Worm (Caenorhabditis elegans) whole organism, young adult: ENCODE data around the gene F58D2.3.

Source experiments
- B0019.2 ChIP-seq: fragments of 200-800 bp; sonication (Bioruptor generic); conservative IDR thresholded peaks from 2 replicates; pipeline ENCODE4 v1.3.6; 2022; ENCODE audit warnings: missing genetic modification reagents, missing genetic modification characterization, missing compliant biosample characterization
- F39B2.1 ChIP-seq: fragments of 200-800 bp; sonication (Bioruptor generic); IDR thresholded peaks from 2 replicates; pipeline ENCODE4 v1.3.6; 2022; ENCODE audit warnings: missing genetic modification reagents, missing genetic modification characterization, missing compliant biosample characterization
- F57A8.1 ChIP-seq: fragments of 200-800 bp; sonication (Bioruptor generic); optimal IDR thresholded peaks from 2 replicates; lab custom pipeline; 2018; ENCODE audit warnings: mild to moderate bottlenecking, missing genetic modification characterization, moderate library complexity, missing compliant biosample characterization
- F57C9.4 ChIP-seq: sonication (generic microtip); optimal IDR thresholded peaks from 2 replicates; lab custom pipeline; 2017; ENCODE audit warnings: mild to moderate bottlenecking, missing genetic modification characterization, missing compliant biosample characterization
- K11D2.4 ChIP-seq: fragments of 200-800 bp; sonication (Bioruptor generic); IDR thresholded peaks from 2 replicates; pipeline ENCODE4 v1.3.6; 2022; ENCODE audit warnings: missing genetic modification reagents, missing genetic modification characterization, missing compliant biosample characterization
- T26A5.8 ChIP-seq: sonication (generic microtip); optimal IDR thresholded peaks from 2 replicates; lab custom pipeline; 2016; ENCODE audit warnings: missing genetic modification characterization, missing compliant biosample characterization
- Y53F4B.3 ChIP-seq: fragments of 200-800 bp; sonication (Bioruptor generic); IDR thresholded peaks from 2 replicates; pipeline ENCODE4 v1.3.6; 2022; ENCODE audit warnings: missing genetic modification reagents, missing genetic modification characterization, missing compliant biosample characterization
- Y67H2A.10 ChIP-seq: fragments of 200-800 bp; sonication (Bioruptor generic); conservative IDR thresholded peaks from 2 replicates; pipeline ENCODE4 v1.3.6; 2022; ENCODE audit warnings: missing genetic modification reagents, missing genetic modification characterization, missing compliant biosample characterization
- Y79H2A.3 ChIP-seq: fragments of 200-800 bp; sonication (Bioruptor generic); conservative IDR thresholded peaks from 2 replicates; pipeline ENCODE4 v1.3.6; 2022; ENCODE audit warnings: missing genetic modification reagents, missing genetic modification characterization, missing compliant biosample characterization
- atf-7 ChIP-seq: sonication (generic microtip); optimal IDR thresholded peaks from 2 replicates; lab custom pipeline; 2017; ENCODE audit warnings: mild to moderate bottlenecking, missing genetic modification characterization, missing compliant biosample characterization
- cebp-1 ChIP-seq, 2 experiments: fragments of 200-800 bp in 1 of 2; sonication (Bioruptor generic) in 1 of 2; sonication (generic microtip) in 1 of 2; IDR thresholded peaks in 1 of 2; optimal IDR thresholded peaks in 1 of 2; 2 replicates each; pipeline versions ENCODE4 v1.3.6 to Lab custom; 2017 to 2022; ENCODE audit warnings: missing compliant biosample characterization in 2 of 2, missing genetic modification characterization in 2 of 2, mild to moderate bottlenecking in 1 of 2, missing genetic modification reagents in 1 of 2, moderate library complexity in 1 of 2
- efl-1 ChIP-seq: fragments of 150-350 bp; optimal IDR thresholded peaks from 2 replicates; lab custom pipeline; 2014; ENCODE audit warnings: missing biosample characterization, missing genetic modification reagents, missing genetic modification characterization
- egl-18 ChIP-seq: fragments of 200-800 bp; sonication (Bioruptor generic); IDR thresholded peaks from 2 replicates; pipeline ENCODE4 v1.3.6; 2022; ENCODE audit warnings: missing genetic modification reagents, missing genetic modification characterization, missing compliant biosample characterization
- him-1 ChIP-seq: sonication (generic microtip); optimal IDR thresholded peaks from 2 replicates; lab custom pipeline; 2016; ENCODE audit warnings: missing genotype, missing genetic modification reagents, missing genetic modification characterization, missing compliant biosample characterization
- hmg-1.2 ChIP-seq: fragments of 200-800 bp; sonication (Bioruptor generic); IDR thresholded peaks from 2 replicates; pipeline ENCODE4 v1.3.6; 2022; ENCODE audit warnings: missing genetic modification reagents, missing genetic modification characterization, missing compliant biosample characterization
- hsf-1 ChIP-seq: fragments of 200-800 bp; sonication (Bioruptor generic); IDR thresholded peaks from 2 replicates; pipeline ENCODE4 v1.3.6; 2022; ENCODE audit warnings: missing genetic modification reagents, missing genetic modification characterization, missing compliant biosample characterization
- lsl-1 ChIP-seq: fragments of 200-800 bp; sonication (Bioruptor generic); optimal IDR thresholded peaks from 2 replicates; lab custom pipeline; 2018; ENCODE audit warnings: mild to moderate bottlenecking, missing genetic modification characterization, moderate library complexity, missing compliant biosample characterization
- mcd-1 ChIP-seq: fragments of 200-800 bp; sonication (Bioruptor generic); IDR thresholded peaks from 2 replicates; pipeline ENCODE4 v1.3.6; 2022; ENCODE audit warnings: missing genetic modification reagents, missing genetic modification characterization, missing compliant biosample characterization
- nfya-2 ChIP-seq: fragments of 200-800 bp; sonication (Bioruptor generic); IDR thresholded peaks from 2 replicates; pipeline ENCODE4 v1.3.6; 2022; ENCODE audit warnings: missing genetic modification reagents, missing genetic modification characterization, missing compliant biosample characterization
- nhr-80 ChIP-seq: sonication (generic microtip); optimal IDR thresholded peaks from 2 replicates; lab custom pipeline; 2016; ENCODE audit warnings: missing genetic modification characterization, missing compliant biosample characterization
- rcor-1 ChIP-seq: fragments of 200-800 bp; sonication (Bioruptor generic); IDR thresholded peaks from 2 replicates; pipeline ENCODE4 v1.3.6; 2022; ENCODE audit warnings: missing genetic modification reagents, missing genetic modification characterization, missing compliant biosample characterization
- rec-8 ChIP-seq, 2 experiments: sonication (generic microtip); optimal IDR thresholded peaks; 2 replicates each; lab custom pipeline; 2016; ENCODE audit warnings: mild to moderate bottlenecking in 2 of 2, missing genetic modification characterization in 2 of 2, missing genetic modification reagents in 2 of 2, missing genotype in 2 of 2, missing biosample characterization in 1 of 2, missing compliant biosample characterization in 1 of 2, moderate library complexity in 1 of 2
- snpc-3.4 ChIP-seq: sonication (generic microtip); optimal IDR thresholded peaks from 2 replicates; lab custom pipeline; 2017; ENCODE audit warnings: missing genetic modification characterization, mild to moderate bottlenecking, missing compliant biosample characterization, antibody characterized with exemption, moderate library complexity, missing genotype, missing genetic modification reagents
- sptf-2 ChIP-seq: fragments of 200-800 bp; sonication (Bioruptor generic); optimal IDR thresholded peaks from 2 replicates; lab custom pipeline; 2018; ENCODE audit warnings: mild to moderate bottlenecking, missing genetic modification characterization, missing compliant biosample characterization
- tbx-9 ChIP-seq: sonication (generic microtip); optimal IDR thresholded peaks from 2 replicates; lab custom pipeline; 2016; ENCODE audit warnings: borderline replicate concordance, missing genetic modification characterization, inconsistent platforms, missing compliant biosample characterization
- ztf-22 ChIP-seq: fragments of 200-800 bp; sonication (Bioruptor generic); optimal IDR thresholded peaks from 2 replicates; lab custom pipeline; 2018; ENCODE audit warnings: mild to moderate bottlenecking, missing genetic modification characterization, moderate library complexity, missing compliant biosample characterization
- ztf-25 ChIP-seq: fragments of 200-800 bp; sonication (Bioruptor generic); IDR thresholded peaks from 2 replicates; pipeline ENCODE4 v1.3.6; 2022; ENCODE audit warnings: missing genetic modification reagents, missing genetic modification characterization, missing compliant biosample characterization
- ztf-26 ChIP-seq: sonication (generic microtip); optimal IDR thresholded peaks from 2 replicates; lab custom pipeline; 2017; ENCODE audit warnings: missing genetic modification characterization, missing compliant biosample characterization
- ztf-3 ChIP-seq: fragments of 200-800 bp; sonication (Bioruptor generic); optimal IDR thresholded peaks from 2 replicates; lab custom pipeline; 2018; ENCODE audit warnings: mild to moderate bottlenecking, missing genetic modification characterization, missing compliant biosample characterization

Gene F58D2.3

DNA sequence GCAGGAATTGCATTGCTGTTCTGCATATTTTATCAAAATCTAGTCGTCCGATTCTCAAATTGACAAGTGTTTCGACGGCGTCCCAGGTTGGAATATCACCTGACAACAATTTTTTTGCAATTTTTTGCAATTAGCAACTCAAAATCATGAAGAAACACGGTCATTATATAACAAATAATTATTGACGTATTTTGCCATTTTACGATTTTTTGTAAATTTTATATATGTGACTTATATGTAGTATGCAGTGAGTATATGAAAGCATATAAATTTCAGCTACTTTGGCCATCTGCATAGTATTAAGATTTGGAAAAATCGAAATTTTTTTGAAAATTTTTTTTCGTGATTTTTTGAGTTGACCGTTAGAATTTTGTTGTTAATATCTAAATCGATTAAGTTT lies at the start of gene F58D2.3:
Gene F58D2.3 (minus strand): TSS at position 101 of the 400 bp plus-strand sequence.
- TF ChIP-seq rcor-1 (GFP tag; lab: Robert Waterston, UW) (no peak), F57C9.4 (tag; lab: Kevin White, UChicago) (no peak), atf-7 (no peak)

DNA sequence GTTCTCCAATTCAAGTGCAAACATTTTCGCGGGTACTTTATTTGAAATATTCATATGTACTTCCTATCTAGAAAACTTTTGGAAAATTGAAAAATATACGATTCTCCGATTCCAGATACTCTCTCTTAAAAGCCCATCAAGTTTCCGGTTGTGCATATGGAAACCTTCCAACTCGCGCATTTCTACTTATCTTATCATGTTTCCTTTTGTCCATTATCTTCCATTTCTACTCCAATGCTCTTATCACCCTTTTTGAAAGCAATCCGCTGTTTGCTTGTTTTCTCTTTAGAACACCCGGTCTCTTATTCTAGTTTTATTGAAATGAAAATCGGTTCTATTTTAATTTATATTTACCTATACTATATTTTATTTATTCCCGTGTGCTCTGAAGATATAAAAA lies 41.0 kb upstream of the F58D2.3 start, which contains the start of gene C48D1.5:
Gene C48D1.5 (plus strand): TSS at position 301 of the 400 bp plus-strand sequence.
- no peak for TF ChIP-seq egl-18 (GFP tag; lab: Robert Waterston, UW)
- no peak for TF ChIP-seq F57A8.1
- no peak for TF ChIP-seq K11D2.4 (GFP tag; lab: Robert Waterston, UW)

DNA sequence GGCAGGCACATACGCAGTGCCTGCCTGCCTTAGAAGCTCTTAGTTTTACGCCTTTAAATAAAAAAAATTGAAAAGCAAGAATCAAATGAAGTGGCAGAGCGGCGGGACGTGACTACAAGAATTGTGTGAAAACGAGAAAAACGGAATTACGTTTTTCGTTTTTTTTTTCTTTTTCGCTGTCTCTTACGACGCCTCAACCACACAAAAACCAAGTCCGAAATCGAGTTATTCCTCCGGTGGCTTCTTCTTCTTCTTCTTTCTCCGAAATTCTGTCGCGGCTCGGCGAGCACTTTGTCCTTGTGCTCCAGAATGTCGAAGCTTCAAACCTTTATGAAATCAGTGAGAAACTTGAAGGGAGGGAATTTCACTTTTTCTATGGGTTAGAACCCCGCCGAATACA lies 40.0 kb upstream of the F58D2.3 start:
- TF ChIP-seq F39B2.1 (GFP tag; lab: Robert Waterston, UW) (no peak), cebp-1 (GFP tag; IDR thresholded peaks at IDR 0.05; lab: Robert Waterston, UW) (no peak), cebp-1 (tag; optimal IDR thresholded peaks at IDR 0.05; lab: Kevin White, UChicago) (no peak), efl-1 (GFP tag; lab: Kevin White, UChicago) (no peak), rec-8 (tag; optimal IDR thresholded peaks at IDR 0.05; lab: Kevin White, UChicago) (no peak), hsf-1 (no peak), snpc-3.4 (tag; lab: Kevin White, UChicago) (no peak), Y79H2A.3 (GFP tag; lab: Robert Waterston, UW) (no peak), sptf-2 (GFP tag; lab: Kevin White, UChicago) (no peak), T26A5.8 (tag; lab: Kevin White, UChicago) (no peak)

DNA sequence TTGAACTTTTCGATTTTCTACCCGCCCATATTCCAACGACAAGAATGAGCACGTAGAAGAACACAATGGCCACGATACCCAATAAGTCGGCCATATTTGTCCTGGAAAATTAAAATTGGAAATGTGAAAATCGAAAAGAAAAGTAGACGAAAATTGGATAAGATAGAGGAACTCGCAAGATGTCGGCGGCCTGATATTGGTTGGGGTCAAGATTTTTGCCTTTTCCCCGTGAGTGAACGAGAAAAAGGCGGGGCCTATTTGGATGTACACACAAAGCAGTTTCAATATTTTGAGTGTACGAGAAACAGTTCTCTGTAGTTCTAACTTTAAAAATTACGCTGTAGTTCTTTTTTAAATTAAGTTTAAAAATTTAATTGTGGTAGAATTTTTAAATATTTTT lies 33.8 kb upstream of the F58D2.3 start, which contains the start of gene cho-1:
Gene cho-1 (minus strand): TSS at position 101 of the 400 bp plus-strand sequence.
- TF ChIP-seq Y53F4B.3, result no peak
- no peak for TF ChIP-seq nfya-2 (GFP tag; lab: Robert Waterston, UW)
- no peak for TF ChIP-seq nhr-80 (tag; lab: Kevin White, UChicago)
- TF ChIP-seq ztf-22 (GFP tag; lab: Kevin White, UChicago), result no peak

- TF ChIP-seq him-1 (tag; lab: Kevin White, UChicago) (no peak), B0019.2 (GFP tag; lab: Robert Waterston, UW) (no peak), ztf-26 (no peak), hmg-1.2 (GFP tag; lab: Robert Waterston, UW) (no peak), ztf-3 (no peak), Y67H2A.10 (GFP tag; lab: Robert Waterston, UW) (no peak), nhr-80 (tag; lab: Kevin White, UChicago) (no peak), ztf-25 (no peak), lsl-1 (GFP tag; lab: Kevin White, UChicago) (no peak), rec-8 (tag; optimal IDR thresholded peaks at IDR 0.05; lab: Kevin White, UChicago) (no peak)
These were observed 28.9 kb upstream of the F58D2.3 start, which contains the start of gene C48D1.9 for ce11 chrIV:13209566-13209965. C48D1.9 (minus strand) TSS chrIV:13209666.

DNA sequence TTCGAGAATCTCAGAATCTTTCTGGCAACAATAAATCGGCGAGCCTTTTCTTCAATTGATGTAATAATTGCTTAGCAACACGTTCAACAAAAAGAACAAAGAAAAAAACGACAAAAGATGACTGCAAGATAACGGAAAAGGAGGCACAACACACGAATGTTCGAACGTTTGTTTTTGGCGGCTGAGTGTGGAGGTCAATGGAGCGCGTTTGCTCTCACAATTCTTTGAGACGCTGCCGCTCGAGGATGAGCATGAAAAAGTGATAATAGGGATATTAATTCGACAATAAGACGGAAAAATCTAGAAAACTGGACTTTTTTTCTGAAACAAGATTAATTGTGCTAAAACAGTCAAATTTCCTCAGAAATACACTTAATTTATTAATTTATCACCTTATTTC lies 25.3 kb upstream of the F58D2.3 start:
- TF ChIP-seq tbx-9 (tag; lab: Kevin White, UChicago), result no peak
- peak; percentile 74 for TF ChIP-seq mcd-1 (GFP tag; lab: Robert Waterston, UW)
- peak; percentile 26 for TF ChIP-seq efl-1 (GFP tag; lab: Kevin White, UChicago)
